Fruit fly (Drosophila melanogaster) whole organism, pupa: Measurements from ENCODE around the gene CARPB.

ENCODE experiments used
- CG12605 ChIP-seq: fragments of 200-800 bp; sonication (Bioruptor generic); IDR thresholded peaks from 2 replicates; pipeline ENCODE4 v1.3.6; 2022; ENCODE audit warnings: missing biosample characterization, missing genetic modification characterization
- CG13204 ChIP-seq: fragments of 200-800 bp; sonication (Bioruptor generic); optimal IDR thresholded peaks from 2 replicates; lab custom pipeline; 2018; ENCODE audit warnings: missing biosample characterization, mild to moderate bottlenecking, missing genetic modification characterization, moderate library complexity
- CG32121 ChIP-seq: fragments of 200-800 bp; sonication (Bioruptor generic); IDR thresholded peaks from 2 replicates; pipeline ENCODE4 v1.3.6; 2022; ENCODE audit warnings: missing biosample characterization, missing genetic modification characterization
- CG34367 ChIP-seq: fragments of 200-800 bp; sonication (Bioruptor generic); optimal IDR thresholded peaks from 2 replicates; lab custom pipeline; 2018; ENCODE audit warnings: missing biosample characterization, mild to moderate bottlenecking, missing genetic modification characterization
- CG4496 ChIP-seq: fragments of 200-800 bp; sonication (Bioruptor generic); IDR thresholded peaks from 3 replicates; pipeline ENCODE4 v1.3.6; 2022; ENCODE audit warnings: missing biosample characterization, missing genetic modification characterization
- D1 ChIP-seq: fragments of 200-800 bp; sonication (Bioruptor generic); optimal IDR thresholded peaks from 2 replicates; lab custom pipeline; 2018; ENCODE audit warnings: missing biosample characterization, mild to moderate bottlenecking, missing genetic modification characterization, moderate library complexity
- EcR ChIP-seq: fragments of 200-800 bp; sonication (Bioruptor generic); optimal IDR thresholded peaks from 3 replicates; lab custom pipeline; 2019; ENCODE audit warnings: missing biosample characterization, missing genetic modification characterization, mild to moderate bottlenecking, moderate library complexity, missing genetic modification reagents
- Ets98B ChIP-seq: fragments of 200-800 bp; sonication (Bioruptor generic); IDR thresholded peaks from 2 replicates; pipeline ENCODE4 v1.3.6; 2022; ENCODE audit warnings: missing biosample characterization, missing genetic modification characterization
- Pif1A ChIP-seq: fragments of 200-800 bp; sonication (Bioruptor generic); optimal IDR thresholded peaks from 3 replicates; lab custom pipeline; 2016; ENCODE audit warnings: missing biosample characterization, missing genetic modification characterization

DNA sequence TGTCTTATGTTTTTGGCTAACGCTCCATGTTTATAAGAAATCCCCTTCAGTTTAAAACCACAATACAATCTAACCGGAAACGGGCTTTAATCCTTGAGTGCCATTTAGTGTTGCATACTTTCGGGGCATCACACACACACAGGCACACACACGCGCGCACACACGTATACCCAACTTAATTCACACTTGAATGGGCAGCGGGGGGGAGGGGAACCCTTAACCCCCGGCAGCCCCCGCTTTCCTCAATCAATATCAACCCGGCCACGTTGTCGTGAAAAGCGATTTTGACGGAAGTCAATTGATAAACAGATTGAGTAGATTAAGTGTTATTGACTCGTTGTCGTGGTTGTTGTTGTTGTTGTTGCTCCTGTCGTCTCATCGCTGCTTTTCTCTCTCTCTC lies 64.5 kb downstream of the CARPB start:
- TF ChIP-seq CG13204 (no peak), Ets98B (no peak), D1 (no peak), CG12605 (GFP tag; lab: Robert Waterston, UW) (no peak), CG32121 (GFP tag; lab: Robert Waterston, UW) (no peak), CG34367 (tag; lab: Kevin White, UChicago) (no peak), Pif1A (no peak), EcR (GFP tag; lab: Kevin White, UChicago) (no peak), CG4496 (GFP tag; lab: Robert Waterston, UW) (no peak)
